Fruit fly (Drosophila melanogaster): ENCODE measurements around the gene Ras64B.

Gene Ras64B

DNA sequence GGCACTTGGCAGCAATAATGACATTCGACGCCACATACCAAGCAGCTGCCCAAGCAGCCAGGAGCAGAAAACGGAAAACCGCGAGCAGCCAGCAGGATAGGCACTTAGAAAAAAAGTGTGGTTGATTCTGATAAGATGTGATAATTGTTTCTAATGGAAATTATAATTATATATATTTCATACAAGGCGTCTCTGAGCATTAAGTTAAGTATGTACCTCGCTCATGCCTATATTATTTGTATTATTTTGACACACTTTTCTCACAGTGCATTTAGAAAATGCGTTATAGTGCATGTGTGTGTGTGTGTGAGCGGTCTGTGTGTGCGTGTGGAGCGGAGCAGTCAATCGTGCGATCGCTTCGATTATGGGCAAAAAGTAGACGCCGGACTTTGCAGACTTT is 19.5 kb downstream of the Ras64B start (continued):
- no peak for TF ChIP-seq hbn (GFP tag; IDR thresholded peaks at IDR 0.05; ENCODE audit: partially characterized antibody)
- peak; percentile 76 for TF ChIP-seq Xrp1 (GFP tag; IDR thresholded peaks at IDR 0.05)
- TF ChIP-seq CG7372 (GFP tag; IDR thresholded peaks at IDR 0.05) = no peak
- TF ChIP-seq az2 (GFP tag; optimal IDR thresholded peaks at IDR 0.05) = peak; percentile 11
- TF ChIP-seq ara (GFP tag; IDR thresholded peaks at IDR 0.05) = peak; percentile 66; the same call in 1 of the 2 replicates
- TF ChIP-seq CG10267 (tag; optimal IDR thresholded peaks at IDR 0.05) = peak; percentile 28
- peak in 1 of 3 experiments; percentile 58 for TF ChIP-seq lola (GFP tag; optimal IDR thresholded peaks at IDR 0.05)
- TF ChIP-seq pnt (GFP tag; optimal IDR thresholded peaks at IDR 0.05) = no peak
- peak; percentile 44 for TF ChIP-seq CG30431 (GFP tag; optimal IDR thresholded peaks at IDR 0.05)
- no peak for TF ChIP-seq CG6813 (GFP tag; optimal IDR thresholded peaks at IDR 0.05)
- peak; percentile 67 for TF ChIP-seq CG10979 (tag; optimal IDR thresholded peaks at IDR 0.05)
- TF ChIP-seq CG6254 (GFP tag; optimal IDR thresholded peaks at IDR 0.05) = peak; percentile 0
- TF ChIP-seq CG9727 (GFP tag; optimal IDR thresholded peaks at IDR 0.05) = peak; percentile 68
- TF ChIP-seq zf30C (GFP tag; optimal IDR thresholded peaks at IDR 0.05) = peak; percentile 58
- 0 out of 3 replicates have a peak, but pooled peaks have one; percentile 14 for TF ChIP-seq CG11695 (GFP tag; IDR thresholded peaks at IDR 0.05)
- TF ChIP-seq chm (GFP tag; IDR thresholded peaks at IDR 0.05) = peak; percentile 47; the same call in 1 of the 2 replicates
- peak; percentile 5 for TF ChIP-seq CG15479 (GFP tag; optimal IDR thresholded peaks at IDR 0.05)
- peak; percentile 45; the same call in 2 of the 3 replicates for TF ChIP-seq row (GFP tag; IDR thresholded peaks at IDR 0.05)
- peak in 1 of 2 experiments; percentile 23 for TF ChIP-seq chif (GFP tag; optimal IDR thresholded peaks at IDR 0.05)
- TF ChIP-seq nmo (GFP tag; optimal IDR thresholded peaks at IDR 0.05) = peak; percentile 38
- TF ChIP-seq CG15696 (tag; optimal IDR thresholded peaks at IDR 0.05) = peak; percentile 83
- no peak for TF ChIP-seq C15 (GFP tag; IDR thresholded peaks at IDR 0.05)
- peak; percentile 58 for TF ChIP-seq Med (GFP tag)
- peak; percentile 15 for TF ChIP-seq CG8924 (tag; optimal IDR thresholded peaks at IDR 0.05)
- TF ChIP-seq Xbp1 (GFP tag; optimal IDR thresholded peaks at IDR 0.05) = peak; percentile 19
- no peak for TF ChIP-seq sob (GFP tag; IDR thresholded peaks at IDR 0.05)
- 0 out of 2 replicates have a peak, but pooled peaks have one; percentile 12 for TF ChIP-seq CG10366 (GFP tag; IDR thresholded peaks at IDR 0.05)
- TF ChIP-seq cg (GFP tag; optimal IDR thresholded peaks at IDR 0.05) = peak; percentile 31
- TF ChIP-seq CG4404 (GFP tag; IDR thresholded peaks at IDR 0.05) = peak; percentile 76
- TF ChIP-seq nom (GFP tag; optimal IDR thresholded peaks at IDR 0.05) = peak; percentile 19
- TF ChIP-seq luna (GFP tag; optimal IDR thresholded peaks at IDR 0.05) = no peak
- TF ChIP-seq CG2712 (tag; optimal IDR thresholded peaks at IDR 0.05) = peak; percentile 72
- peak; percentile 42 for TF ChIP-seq Elba2 (GFP tag; optimal IDR thresholded peaks at IDR 0.05)
- TF ChIP-seq CG8388 (GFP tag; optimal IDR thresholded peaks at IDR 0.05) = peak; percentile 22
- peak; percentile 56 for TF ChIP-seq CG18262 (tag; optimal IDR thresholded peaks at IDR 0.05)
- TF ChIP-seq E2f1 (GFP tag; IDR thresholded peaks at IDR 0.05) = peak; percentile 17; the same call in 1 of the 2 replicates
- peak; percentile 33 for TF ChIP-seq CG1602 (GFP tag; optimal IDR thresholded peaks at IDR 0.05)
- peak; percentile 2 for TF ChIP-seq sens (GFP tag)
- TF ChIP-seq Hr3 (GFP tag; optimal IDR thresholded peaks at IDR 0.05) = no peak
- no peak for TF ChIP-seq prd (optimal IDR thresholded peaks at IDR 0.05)
- TF ChIP-seq prd (GFP tag; IDR thresholded peaks at IDR 0.05) = peak; percentile 87
- TF ChIP-seq HLH4C (GFP tag; IDR thresholded peaks at IDR 0.05; ENCODE audit: partially characterized antibody) = no peak
- peak; percentile 7 for TF ChIP-seq CG4820 (GFP tag; optimal IDR thresholded peaks at IDR 0.05)
- no peak for TF ChIP-seq mirr (GFP tag; optimal IDR thresholded peaks at IDR 0.05)
- TF ChIP-seq bsh (GFP tag; optimal IDR thresholded peaks at IDR 0.05) = peak; percentile 23 to 47
- no peak for TF ChIP-seq gem (tag; optimal IDR thresholded peaks at IDR 0.05)
- TF ChIP-seq ac (GFP tag; optimal IDR thresholded peaks at IDR 0.05) = peak; percentile 39
- TF ChIP-seq CG16815 (GFP tag; optimal IDR thresholded peaks at IDR 0.05) = peak; percentile 1
- peak; percentile 31; the same call in 1 of the 2 replicates for TF ChIP-seq vvl (GFP tag; IDR thresholded peaks at IDR 0.05)
- TF ChIP-seq CG8765 (GFP tag; IDR thresholded peaks at IDR 0.05) = peak; percentile 66; the same call in 1 of the 2 replicates

Measured in whole organism, embryonic.